Fruit fly (Drosophila melanogaster): ENCODE measurements around the gene CG5078.
A peak's percentile ranks its signal among the peaks of the same experiment; 100 is the strongest.

The CG5078 gene

DNA sequence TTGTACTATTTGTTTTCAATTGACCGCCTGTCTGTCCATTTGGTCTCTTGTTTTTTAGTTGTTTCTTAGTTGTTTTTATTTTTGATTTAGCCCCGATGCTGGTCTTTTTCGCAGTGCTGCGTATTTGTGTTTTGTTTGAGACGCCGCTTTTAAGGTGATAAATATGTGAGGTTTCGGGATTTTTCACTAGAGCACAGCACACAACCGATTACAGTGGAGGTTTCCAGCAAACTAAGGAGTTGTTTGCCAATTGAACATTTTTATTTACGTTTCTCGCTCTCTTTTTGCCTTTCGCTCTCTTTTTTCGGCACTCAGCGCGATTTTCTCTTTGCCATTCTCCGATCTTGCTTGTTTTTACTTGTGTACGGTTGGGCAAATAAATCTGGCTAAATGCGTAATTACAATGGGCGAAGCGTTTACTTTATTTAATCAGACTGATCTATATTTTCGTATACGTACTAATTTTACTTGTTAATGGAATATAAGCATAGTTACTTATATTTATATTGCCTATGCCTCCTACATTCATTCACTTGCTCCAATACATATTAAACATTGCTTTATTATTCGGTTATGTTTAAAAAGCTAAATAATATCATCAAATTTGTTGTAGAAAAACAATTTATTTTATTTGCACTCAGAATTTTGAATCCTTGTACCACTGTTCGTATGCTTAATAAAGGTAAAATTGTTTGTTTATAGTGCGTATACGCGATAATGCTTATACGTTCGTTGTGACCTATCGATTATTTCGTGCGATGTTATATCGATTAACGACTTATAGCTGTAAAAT lies 34.5 kb downstream of the CG5078 start, which contains the start of gene Rcd2 (continued):
- TF ChIP-seq crp (GFP tag; optimal IDR thresholded peaks at IDR 0.05) (peak in 1 of 2 experiments; percentile 4), lov (optimal IDR thresholded peaks at IDR 0.05) (no peak), lov (GFP tag; IDR thresholded peaks at IDR 0.05) (peak; percentile 47; the same call in 1 of the 3 replicates), Adf1 (GFP tag; IDR thresholded peaks at IDR 0.05) (peak; percentile 50; the same call in 1 of the 2 replicates), Lpt (GFP tag; optimal IDR thresholded peaks at IDR 0.05) (no peak), Bteb2 (GFP tag; optimal IDR thresholded peaks at IDR 0.05) (peak; percentile 66), sr (GFP tag; IDR thresholded peaks at IDR 0.05) (no peak), CG12104 (GFP tag; optimal IDR thresholded peaks at IDR 0.05) (peak; percentile 46), peb (GFP tag; IDR thresholded peaks at IDR 0.05) (peak; percentile 17; the same call in 1 of the 2 replicates), Gug (GFP tag; IDR thresholded peaks at IDR 0.05) (no peak), odd (GFP tag; optimal IDR thresholded peaks at IDR 0.05) (peak; percentile 88), CG7987 (GFP tag; optimal IDR thresholded peaks at IDR 0.05) (peak; percentile 63), CG15601 (tag; optimal IDR thresholded peaks at IDR 0.05) (peak; percentile 63), Eip74EF (GFP tag; optimal IDR thresholded peaks at IDR 0.05) (peak in 1 of 2 experiments; percentile 92), lab (GFP tag; optimal IDR thresholded peaks at IDR 0.05) (peak; percentile 94), Doc2 (GFP tag; IDR thresholded peaks at IDR 0.05) (no peak), ATbp (GFP tag; optimal IDR thresholded peaks at IDR 0.05) (peak; percentile 26), CG11560 (tag; IDR thresholded peaks at IDR 0.05) (0 out of 3 replicates have a peak, but pooled peaks have one; percentile 41), nom (GFP tag; optimal IDR thresholded peaks at IDR 0.05) (peak; percentile 44), CG33557 (GFP tag; optimal IDR thresholded peaks at IDR 0.05) (no peak), CG6175 (GFP tag; IDR thresholded peaks at IDR 0.05) (peak; percentile 43; the same call in 1 of the 3 replicates), Sin3A (optimal IDR thresholded peaks at IDR 0.05) (no peak), Stat92E (GFP tag; optimal IDR thresholded peaks at IDR 0.05) (peak in 1 of 3 experiments; percentile 12), CG10366 (GFP tag; IDR thresholded peaks at IDR 0.05) (peak; percentile 61), CG31224 (GFP tag; IDR thresholded peaks at IDR 0.05) (peak; percentile 71; the same call in 1 of the 2 replicates), CG8765 (GFP tag; IDR thresholded peaks at IDR 0.05) (peak; percentile 32; the same call in 1 of the 2 replicates), CG3281 (GFP tag; optimal IDR thresholded peaks at IDR 0.05) (peak; percentile 94), Dek (tag; optimal IDR thresholded peaks at IDR 0.05) (peak; percentile 94), Vsx1 (GFP tag; optimal IDR thresholded peaks at IDR 0.05) (peak; percentile 74), chn (GFP tag; optimal IDR thresholded peaks at IDR 0.05) (peak; percentile 35), sens (GFP tag) (peak; percentile 94), zfh1 (GFP tag; IDR thresholded peaks at IDR 0.05) (peak; percentile 59; the same call in 1 of the 3 replicates), ken (GFP tag; IDR thresholded peaks at IDR 0.05) (no peak; the same call in 2 of the 3 replicates), tin (GFP tag; optimal IDR thresholded peaks at IDR 0.05) (peak; percentile 50), CG17361 (GFP tag; IDR thresholded peaks at IDR 0.05) (peak; percentile 90), Awh (GFP tag; IDR thresholded peaks at IDR 0.05) (peak; percentile 64; the same call in 1 of the 2 replicates), CG14441 (GFP tag; IDR thresholded peaks at IDR 0.05) (peak; percentile 80), CG4282 (GFP tag; optimal IDR thresholded peaks at IDR 0.05) (no peak), CG14667 (GFP tag; IDR thresholded peaks at IDR 0.05) (no peak), sna (GFP tag; IDR thresholded peaks at IDR 0.05; ENCODE audit: partially characterized antibody) (peak; percentile 91), CG32767 (GFP tag; IDR thresholded peaks at IDR 0.05) (no peak; the same call in 1 of the 2 replicates), Blimp-1 (GFP tag; optimal IDR thresholded peaks at IDR 0.05) (peak; percentile 68), btn (GFP tag; optimal IDR thresholded peaks at IDR 0.05) (no peak), gce (GFP tag; IDR thresholded peaks at IDR 0.05) (no peak; the same call in 2 of the 3 replicates), gsb (GFP tag; IDR thresholded peaks at IDR 0.05) (peak; percentile 31; the same call in 1 of the 2 replicates), salm (tag; optimal IDR thresholded peaks at IDR 0.05) (peak; percentile 85), CG10979 (tag; optimal IDR thresholded peaks at IDR 0.05) (peak; percentile 75), NC2β (GFP tag; optimal IDR thresholded peaks at IDR 0.05) (peak; percentile 14), CG1792 (GFP tag; optimal IDR thresholded peaks at IDR 0.05) (peak; percentile 39)
